Fruit fly (Drosophila melanogaster) whole organism, embryonic: ENCODE measurements around the gene beat-Vc.

Experiments
- CG10979 ChIP-seq: fragments of 200-800 bp; sonication (Bioruptor generic); optimal IDR thresholded peaks from 2 replicates; lab custom pipeline; 2018; ENCODE audit warnings: missing biosample characterization, mild to moderate bottlenecking, missing genetic modification characterization, moderate library complexity
- CG14965 ChIP-seq: fragments of 200-800 bp; sonication (Bioruptor generic); optimal IDR thresholded peaks from 2 replicates; lab custom pipeline; 2016; ENCODE audit warnings: missing biosample characterization, missing genetic modification characterization, borderline replicate concordance
- Gug ChIP-seq: fragments of 200-800 bp; sonication (Bioruptor generic); IDR thresholded peaks from 4 replicates; pipeline ENCODE4 v1.3.6; 2022; ENCODE audit warnings: missing biosample characterization, missing genetic modification characterization
- Hmr ChIP-seq: fragments of 200-800 bp; sonication (Bioruptor generic); optimal IDR thresholded peaks from 3 replicates; lab custom pipeline; 2017; ENCODE audit warnings: mild to moderate bottlenecking, missing biosample characterization, missing genetic modification reagents, missing genetic modification characterization
- NfI ChIP-seq: fragments of 200-800 bp; sonication (Bioruptor generic); optimal IDR thresholded peaks from 3 replicates; lab custom pipeline; 2018; ENCODE audit warnings: missing biosample characterization, mild to moderate bottlenecking, missing genetic modification characterization, moderate library complexity
- Sin3A ChIP-seq: fragments of >200 bp; optimal IDR thresholded peaks from 2 replicates; lab custom pipeline; 2018

- TF ChIP-seq CG14965 (GFP tag; lab: Kevin White, UChicago), result no peak
- no peak for TF ChIP-seq NfI (GFP tag; lab: Kevin White, UChicago)
- TF ChIP-seq Sin3A (lab: Kevin White, UChicago), result no peak
- TF ChIP-seq CG10979 (tag; lab: Kevin White, UChicago), result no peak
- no peak for TF ChIP-seq Hmr (GFP tag; lab: Kevin White, UChicago)
- TF ChIP-seq Gug (GFP tag; lab: Robert Waterston, UW), result no peak
These were observed 82.6 kb downstream of the beat-Vc start for dm6 chr3R:12700454-12700853.
